Fruit fly (Drosophila melanogaster) whole organism, embryonic: ENCODE data around the gene Awh.
A peak's percentile ranks its signal among the peaks of the same experiment; 100 is the strongest.

Experiments
- Awh ChIP-seq: fragments of 200-800 bp; sonication (Bioruptor generic); IDR thresholded peaks from 2 replicates; pipeline ENCODE4, ENCODE4 v1.3.6; 2022; ENCODE audit warnings: missing biosample characterization, missing genetic modification characterization
- Blimp-1 ChIP-seq: fragments of 200-800 bp; sonication (Bioruptor generic); optimal IDR thresholded peaks from 3 replicates; lab custom pipeline; 2018; ENCODE audit warnings: missing biosample characterization, missing genetic modification characterization, mild to moderate bottlenecking, moderate library complexity, missing genetic modification reagents
- CG10366 ChIP-seq: fragments of 200-800 bp; sonication (Bioruptor generic); IDR thresholded peaks from 2 replicates; pipeline ENCODE4 v1.3.6; 2022; ENCODE audit warnings: missing biosample characterization, missing genetic modification characterization
- CG12104 ChIP-seq: fragments of 200-800 bp; sonication (Bioruptor generic); optimal IDR thresholded peaks from 3 replicates; lab custom pipeline; 2016; ENCODE audit warnings: missing biosample characterization, missing genetic modification characterization
- CG12299 ChIP-seq: fragments of 200-800 bp; sonication (Bioruptor generic); optimal IDR thresholded peaks from 2 replicates; lab custom pipeline; 2018; ENCODE audit warnings: missing biosample characterization, mild to moderate bottlenecking, missing genetic modification characterization
- CG17385 ChIP-seq: fragments of 200-800 bp; sonication (Bioruptor generic); optimal IDR thresholded peaks from 3 replicates; lab custom pipeline; 2018; ENCODE audit warnings: missing biosample characterization, mild to moderate bottlenecking, missing genetic modification characterization
- CG1792 ChIP-seq: fragments of 200-800 bp; sonication (Bioruptor generic); optimal IDR thresholded peaks from 2 replicates; lab custom pipeline; 2016; ENCODE audit warnings: missing biosample characterization, missing genetic modification characterization
- CG18011 ChIP-seq: fragments of 200-800 bp; sonication (Bioruptor generic); optimal IDR thresholded peaks from 2 replicates; lab custom pipeline; 2017; ENCODE audit warnings: missing biosample characterization, missing genetic modification characterization, mild to moderate bottlenecking, moderate library complexity, missing genotype
- CG3065 ChIP-seq: fragments of 200-800 bp; sonication (Bioruptor generic); optimal IDR thresholded peaks from 2 replicates; lab custom pipeline; 2016; ENCODE audit warnings: missing biosample characterization, missing genetic modification characterization
- CG31388 ChIP-seq: fragments of 200-800 bp; sonication (Bioruptor generic); optimal IDR thresholded peaks from 2 replicates; lab custom pipeline; 2016; ENCODE audit warnings: missing biosample characterization, missing genetic modification characterization
- CG5245 ChIP-seq: fragments of 200-800 bp; sonication (Bioruptor generic); optimal IDR thresholded peaks from 3 replicates; lab custom pipeline; 2016; ENCODE audit warnings: missing biosample characterization, missing genetic modification characterization
- CG6254 ChIP-seq: fragments of 200-800 bp; sonication (Bioruptor generic); optimal IDR thresholded peaks from 3 replicates; lab custom pipeline; 2017; ENCODE audit warnings: mild to moderate bottlenecking, missing biosample characterization, missing genetic modification reagents, missing genetic modification characterization
- CG6689 ChIP-seq: fragments of 200-800 bp; sonication (Bioruptor generic); IDR thresholded peaks from 2 replicates; pipeline ENCODE4 v1.3.6; 2022; ENCODE audit warnings: missing biosample characterization, missing genetic modification characterization
- CG6813 ChIP-seq: fragments of 200-800 bp; sonication (Bioruptor generic); optimal IDR thresholded peaks from 2 replicates; lab custom pipeline; 2017; ENCODE audit warnings: missing biosample characterization, missing genetic modification characterization, mild to moderate bottlenecking, moderate library complexity, missing genetic modification reagents
- CG8359 ChIP-seq: fragments of 200-800 bp; sonication (Bioruptor generic); optimal IDR thresholded peaks from 2 replicates; lab custom pipeline; 2017; ENCODE audit warnings: missing biosample characterization, mild to moderate bottlenecking, missing genetic modification characterization, borderline replicate concordance
- CG9437 ChIP-seq: fragments of 200-800 bp; sonication (Bioruptor generic); optimal IDR thresholded peaks from 2 replicates; lab custom pipeline; 2018; ENCODE audit warnings: missing biosample characterization, mild to moderate bottlenecking, missing genetic modification characterization
- CG9932 ChIP-seq: fragments of 200-800 bp; sonication (Bioruptor generic); IDR thresholded peaks from 2 replicates; pipeline ENCODE4 v1.3.6; 2022; ENCODE audit warnings: missing biosample characterization, missing genetic modification characterization
- CrebB ChIP-seq: fragments of 200-800 bp; sonication (Bioruptor generic); optimal IDR thresholded peaks from 3 replicates; lab custom pipeline; 2018; ENCODE audit warnings: missing biosample characterization, mild to moderate bottlenecking, missing genetic modification characterization
- Deaf1 ChIP-seq: fragments of 200-800 bp; optimal IDR thresholded peaks from 3 replicates; lab custom pipeline; 2019; ENCODE audit warnings: missing biosample characterization, mild to moderate bottlenecking, missing genetic modification characterization, moderate library complexity
- Dek ChIP-seq: fragments of 200-800 bp; sonication (Bioruptor generic); optimal IDR thresholded peaks from 3 replicates; lab custom pipeline; 2019; ENCODE audit warnings: missing biosample characterization, mild to moderate bottlenecking, missing genetic modification characterization, moderate library complexity
- H2.0 ChIP-seq: fragments of 200-800 bp; sonication (Bioruptor generic); IDR thresholded peaks from 2 replicates; pipeline ENCODE4 v1.3.6; 2022; ENCODE audit warnings: missing biosample characterization, missing genetic modification characterization
- HLH54F ChIP-seq: fragments of 200-800 bp; sonication (Bioruptor generic); optimal IDR thresholded peaks from 3 replicates; lab custom pipeline; 2016; ENCODE audit warnings: missing biosample characterization, missing genetic modification characterization
- MTF-1 ChIP-seq: fragments of 200-800 bp; sonication (Bioruptor generic); optimal IDR thresholded peaks from 2 replicates; lab custom pipeline; 2018; ENCODE audit warnings: missing biosample characterization, mild to moderate bottlenecking, missing genetic modification characterization, borderline replicate concordance
- NK7.1 ChIP-seq: fragments of 200-800 bp; sonication (Bioruptor generic); optimal IDR thresholded peaks from 3 replicates; lab custom pipeline; 2016; ENCODE audit warnings: missing biosample characterization, missing genetic modification characterization
- Nf-YC ChIP-seq: fragments of 200-800 bp; optimal IDR thresholded peaks from 3 replicates; lab custom pipeline; 2019; ENCODE audit warnings: missing biosample characterization, mild to moderate bottlenecking, missing genetic modification characterization, moderate library complexity
- Poxn ChIP-seq: fragments of 200-800 bp; sonication (Bioruptor generic); IDR thresholded peaks from 2 replicates; pipeline ENCODE4 v1.3.6; 2022; ENCODE audit warnings: missing biosample characterization, missing genetic modification characterization
- Six4 ChIP-seq: fragments of 200-800 bp; sonication (Bioruptor generic); optimal IDR thresholded peaks from 2 replicates; lab custom pipeline; 2016; ENCODE audit warnings: missing biosample characterization, missing genetic modification characterization
- TFAM ChIP-seq: fragments of 200-800 bp; sonication (Bioruptor generic); optimal IDR thresholded peaks from 2 replicates; lab custom pipeline; 2017; ENCODE audit warnings: missing biosample characterization, missing genetic modification characterization, inconsistent platforms
- abd-A ChIP-seq: fragments of 200-800 bp; sonication (Bioruptor generic); optimal IDR thresholded peaks from 3 replicates; lab custom pipeline; 2019; ENCODE audit warnings: missing biosample characterization, mild to moderate bottlenecking, missing genetic modification characterization, moderate library complexity
- ap ChIP-seq: fragments of 200-800 bp; sonication (Bioruptor generic); IDR thresholded peaks from 2 replicates; pipeline ENCODE4 v1.3.6; 2022; ENCODE audit warnings: missing biosample characterization, missing genetic modification characterization
- ara ChIP-seq: fragments of 200-800 bp; sonication (Bioruptor generic); IDR thresholded peaks from 2 replicates; pipeline ENCODE4 v1.3.6; 2022; ENCODE audit warnings: missing biosample characterization, missing genetic modification characterization
- ase ChIP-seq: fragments of 200-800 bp; sonication (Bioruptor generic); IDR thresholded peaks from 3 replicates; pipeline ENCODE4 v1.3.6; 2022; ENCODE audit warnings: missing biosample characterization, missing genetic modification characterization
- crol ChIP-seq: fragments of 200-800 bp; sonication (Bioruptor generic); IDR thresholded peaks from 2 replicates; pipeline ENCODE4 v1.3.6; 2022; ENCODE audit warnings: missing biosample characterization, missing genetic modification characterization
- dmrt99B ChIP-seq: fragments of 200-800 bp; sonication (Bioruptor generic); optimal IDR thresholded peaks from 2 replicates; lab custom pipeline; 2018; ENCODE audit warnings: missing biosample characterization, mild to moderate bottlenecking, missing genetic modification characterization, moderate library complexity
- ems ChIP-seq: fragments of 200-800 bp; sonication (Bioruptor generic); optimal IDR thresholded peaks from 3 replicates; lab custom pipeline; 2016; ENCODE audit warnings: missing biosample characterization, missing genetic modification characterization
- fd64A ChIP-seq: fragments of 200-800 bp; sonication (Bioruptor generic); optimal IDR thresholded peaks from 3 replicates; lab custom pipeline; 2018; ENCODE audit warnings: missing biosample characterization, mild to moderate bottlenecking, missing genetic modification characterization
- fru ChIP-seq: fragments of >200 bp; optimal IDR thresholded peaks from 2 replicates; lab custom pipeline; 2017
- grn ChIP-seq: fragments of 200-800 bp; sonication (Bioruptor generic); optimal IDR thresholded peaks from 3 replicates; lab custom pipeline; 2017; ENCODE audit warnings: missing biosample characterization, missing genetic modification characterization
- klu ChIP-seq: fragments of 200-800 bp; sonication (Bioruptor generic); IDR thresholded peaks from 2 replicates; pipeline ENCODE4 v1.3.6; 2022; ENCODE audit warnings: missing biosample characterization, missing genetic modification characterization
- kni ChIP-seq: fragments of 200-800 bp; sonication (Bioruptor generic); optimal IDR thresholded peaks from 3 replicates; lab custom pipeline; 2017; ENCODE audit warnings: mild to moderate bottlenecking, missing biosample characterization, missing genetic modification reagents, missing genetic modification characterization
- lab ChIP-seq: fragments of 200-800 bp; sonication (Bioruptor generic); optimal IDR thresholded peaks from 3 replicates; lab custom pipeline; 2017; ENCODE audit warnings: missing biosample characterization, missing genetic modification characterization, mild to moderate bottlenecking, moderate library complexity, missing genetic modification reagents
- lmd ChIP-seq: fragments of 200-800 bp; sonication (Bioruptor generic); IDR thresholded peaks from 2 replicates; pipeline ENCODE4 v1.3.6; 2022; ENCODE audit warnings: missing biosample characterization, missing genetic modification characterization
- nmo ChIP-seq: fragments of 200-800 bp; sonication (Bioruptor generic); optimal IDR thresholded peaks from 2 replicates; lab custom pipeline; 2018; ENCODE audit warnings: missing biosample characterization, mild to moderate bottlenecking, missing genetic modification characterization, moderate library complexity
- phol ChIP-seq: fragments of 200-800 bp; sonication (Bioruptor generic); optimal IDR thresholded peaks from 3 replicates; lab custom pipeline; 2018; ENCODE audit warnings: missing biosample characterization, mild to moderate bottlenecking, missing genetic modification characterization, moderate library complexity
- pnt ChIP-seq: fragments of 200-800 bp; sonication (Bioruptor generic); optimal IDR thresholded peaks from 3 replicates; lab custom pipeline; 2016; ENCODE audit warnings: missing biosample characterization, missing genetic modification characterization
- pros ChIP-seq: fragments of 200-800 bp; sonication (Bioruptor generic); optimal IDR thresholded peaks from 3 replicates; lab custom pipeline; 2019; ENCODE audit warnings: missing biosample characterization, mild to moderate bottlenecking, missing genetic modification characterization, moderate library complexity
- repo ChIP-seq: fragments of 200-800 bp; sonication (Bioruptor generic); optimal IDR thresholded peaks from 2 replicates; lab custom pipeline; 2016; ENCODE audit warnings: missing biosample characterization, missing genetic modification characterization
- twi ChIP-seq: fragments of 200-800 bp; optimal IDR thresholded peaks from 2 replicates; lab custom pipeline; 2019; ENCODE audit warnings: missing biosample characterization, mild to moderate bottlenecking, missing genetic modification characterization, moderate library complexity
- unc-4 ChIP-seq: fragments of 200-800 bp; sonication (Bioruptor generic); IDR thresholded peaks from 2 replicates; pipeline ENCODE4 v1.3.6; 2022; ENCODE audit warnings: missing biosample characterization, missing genetic modification characterization; ENCODE audit not compliant: partially characterized antibody
- wdn ChIP-seq: fragments of 200-800 bp; sonication (Bioruptor generic); IDR thresholded peaks from 2 replicates; pipeline ENCODE4 v1.3.6; 2022; ENCODE audit warnings: missing biosample characterization, missing genetic modification characterization

Awh gene

dm6 chr3L:3871284-3871683 is 25.3 kb downstream of the Awh start:
- peak; percentile 62 for TF ChIP-seq grn (GFP tag; lab: Kevin White, UChicago)
- no peak for TF ChIP-seq phol (tag; lab: Kevin White, UChicago)
- peak; percentile 42 for TF ChIP-seq Blimp-1 (GFP tag; lab: Kevin White, UChicago)
- peak; percentile 90 for TF ChIP-seq abd-A
- peak; percentile 30 for TF ChIP-seq twi (tag; lab: Kevin White, UChicago)
- no peak for TF ChIP-seq NK7.1 (GFP tag; lab: Kevin White, UChicago)
- no peak for TF ChIP-seq ara
- TF ChIP-seq fru (lab: Kevin White, UChicago) = no peak
- TF ChIP-seq kni (GFP tag; lab: Kevin White, UChicago) = peak; percentile 53
- 0 out of 2 replicates have a peak, but pooled peaks have one; percentile 30 for TF ChIP-seq crol (GFP tag; lab: Robert Waterston, UW)
- no peak for TF ChIP-seq pros (GFP tag; lab: Kevin White, UChicago)
- TF ChIP-seq dmrt99B (tag; lab: Kevin White, UChicago) = no peak
- TF ChIP-seq CG6813 (GFP tag; lab: Kevin White, UChicago) = no peak
- TF ChIP-seq Awh = peak; percentile 29; the same call in 1 of the 2 replicates
- TF ChIP-seq fd64A (GFP tag; lab: Kevin White, UChicago) = no peak

dm6 chr3L:3873094-3873493 is 27.1 kb downstream of the Awh start:
- no peak for TF ChIP-seq MTF-1 (GFP tag; lab: Kevin White, UChicago)
- no peak for TF ChIP-seq CG8359 (GFP tag; lab: Kevin White, UChicago)
- no peak; the same call in 2 of the 3 replicates for TF ChIP-seq ase (GFP tag; lab: Robert Waterston, UW)
- no peak for TF ChIP-seq ems (GFP tag; lab: Kevin White, UChicago)
- no peak for TF ChIP-seq CG1792 (GFP tag; lab: Kevin White, UChicago)
- TF ChIP-seq Six4 (GFP tag; lab: Kevin White, UChicago) = no peak
- peak; percentile 55 for TF ChIP-seq CG9437
- TF ChIP-seq lab (GFP tag; lab: Kevin White, UChicago) = no peak
- no peak for TF ChIP-seq TFAM
- TF ChIP-seq kni (GFP tag; lab: Kevin White, UChicago) = no peak
- TF ChIP-seq CG6254 (GFP tag; lab: Kevin White, UChicago) = no peak
- TF ChIP-seq CG5245 = no peak
- peak; percentile 79 for TF ChIP-seq nmo (GFP tag; lab: Kevin White, UChicago)
- no peak for TF ChIP-seq CG9932 (GFP tag; lab: Robert Waterston, UW)
- TF ChIP-seq CG18011 (GFP tag; lab: Kevin White, UChicago) = no peak
- TF ChIP-seq unc-4 (GFP tag; lab: Robert Waterston, UW) = no peak
- TF ChIP-seq CG3065 (GFP tag; lab: Kevin White, UChicago) = no peak
- TF ChIP-seq pnt (GFP tag; lab: Kevin White, UChicago) = no peak
- no peak for TF ChIP-seq wdn (GFP tag; lab: Robert Waterston, UW)
- TF ChIP-seq CrebB (tag; lab: Kevin White, UChicago) = no peak
- TF ChIP-seq CG10366 (GFP tag; lab: Robert Waterston, UW) = no peak
- no peak for TF ChIP-seq lmd
- TF ChIP-seq ap (GFP tag; lab: Robert Waterston, UW) = no peak
- TF ChIP-seq repo (GFP tag; lab: Kevin White, UChicago) = no peak
- TF ChIP-seq CG12104 (GFP tag; lab: Kevin White, UChicago) = no peak
- no peak for TF ChIP-seq Dek (tag; lab: Kevin White, UChicago)
- no peak for TF ChIP-seq klu (GFP tag; lab: Robert Waterston, UW)
- TF ChIP-seq CG31388 = no peak
- TF ChIP-seq phol (tag; lab: Kevin White, UChicago) = peak; percentile 57
- TF ChIP-seq HLH54F (GFP tag; lab: Kevin White, UChicago) = no peak
- no peak for TF ChIP-seq CG12299 (tag; lab: Kevin White, UChicago)
- no peak for TF ChIP-seq Poxn (GFP tag; lab: Robert Waterston, UW)
- TF ChIP-seq Nf-YC (tag; lab: Kevin White, UChicago) = no peak
- peak; percentile 37; the same call in 1 of the 2 replicates for TF ChIP-seq CG6689
- TF ChIP-seq H2.0 = no peak
- no peak for TF ChIP-seq Deaf1 (tag; lab: Kevin White, UChicago)
- peak; percentile 23 for TF ChIP-seq CG17385 (GFP tag; lab: Kevin White, UChicago)
